Worm (Caenorhabditis elegans): ENCODE data around the gene fbxb-6.
"Not testable (repeated sequence)": the region's sequence is repeated elsewhere in the genome, so short reads cannot be mapped to it uniquely, and the experiment has no call there.

Gene fbxb-6

DNA sequence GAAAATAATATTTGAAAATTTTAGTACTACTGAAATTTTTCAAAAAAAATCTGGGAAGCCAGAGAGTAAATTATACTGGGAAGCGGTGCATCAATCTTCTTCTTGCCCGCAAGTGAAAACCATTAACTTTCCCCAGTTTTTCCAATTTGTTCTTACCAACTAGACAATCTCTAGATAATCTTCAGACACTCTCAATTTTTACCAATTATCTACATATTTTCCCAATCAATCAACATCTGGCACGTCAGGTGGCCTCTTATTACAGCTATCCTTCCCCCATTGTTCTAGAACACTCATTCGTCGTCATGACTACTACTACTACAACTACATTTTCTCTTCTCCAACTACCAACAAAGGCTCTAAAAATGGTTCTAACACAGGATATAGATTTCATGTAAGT lies at the start of gene fbxb-6:
Gene fbxb-6 (plus strand): TSS at position 301 of the 400 bp plus-strand sequence.
- TF ChIP-seq nhr-77 (tag; optimal IDR thresholded peaks at IDR 0.05) (no peak), elt-3 (tag; optimal IDR thresholded peaks at IDR 0.05) (no peak), nhr-237 (tag; optimal IDR thresholded peaks at IDR 0.05) (no peak), nhr-67 (tag; optimal IDR thresholded peaks at IDR 0.05) (no peak), elt-1 (tag; optimal IDR thresholded peaks at IDR 0.05) (no peak), snpc-4 (tag; optimal IDR thresholded peaks at IDR 0.05) (no peak), ceh-28 (tag; optimal IDR thresholded peaks at IDR 0.05) (no peak), lin-39 (tag; optimal IDR thresholded peaks at IDR 0.05) (no peak), ztf-4 (tag; optimal IDR thresholded peaks at IDR 0.05) (no peak), jun-1 (tag; optimal IDR thresholded peaks at IDR 0.05) (no peak), elt-2 (tag; optimal IDR thresholded peaks at IDR 0.05) (no peak), fos-1 (tag; optimal IDR thresholded peaks at IDR 0.05) (no peak), nhr-12 (tag; optimal IDR thresholded peaks at IDR 0.05) (no peak), ceh-9 (tag; optimal IDR thresholded peaks at IDR 0.05) (no peak), egl-27 (tag; optimal IDR thresholded peaks at IDR 0.05) (no peak), zag-1 (tag; optimal IDR thresholded peaks at IDR 0.05) (no peak), pha-4 (tag; optimal IDR thresholded peaks at IDR 0.05) (no peak)

DNA sequence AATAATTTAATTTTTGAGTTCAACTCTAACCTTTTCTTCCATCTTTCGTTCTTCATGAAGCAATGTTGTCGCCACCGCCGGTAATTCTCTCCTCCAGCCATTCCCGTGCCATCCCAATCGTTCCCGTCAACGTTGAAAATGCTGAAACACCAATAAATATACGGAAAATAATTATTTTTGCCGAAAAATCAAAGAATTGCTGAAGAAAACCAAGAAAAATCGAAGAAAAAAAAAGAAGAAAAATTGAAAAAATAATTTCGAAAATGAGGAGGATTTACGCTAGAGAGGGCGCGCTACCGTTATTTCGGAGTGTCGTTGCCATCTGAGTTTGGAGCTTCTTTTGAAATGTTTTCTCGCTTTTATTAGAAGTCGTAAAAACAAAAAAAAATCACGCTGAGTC lies 41.1 kb upstream of the fbxb-6 start, which contains the start of gene cya-2:
Gene cya-2 (minus strand): TSS at position 101 of the 400 bp plus-strand sequence.
- not testable (repeated sequence) for TF ChIP-seq nhr-237 (tag; optimal IDR thresholded peaks at IDR 0.05); nhr-28 (tag; optimal IDR thresholded peaks at IDR 0.05); unc-62 (GFP tag; optimal IDR thresholded peaks at IDR 0.05)

DNA sequence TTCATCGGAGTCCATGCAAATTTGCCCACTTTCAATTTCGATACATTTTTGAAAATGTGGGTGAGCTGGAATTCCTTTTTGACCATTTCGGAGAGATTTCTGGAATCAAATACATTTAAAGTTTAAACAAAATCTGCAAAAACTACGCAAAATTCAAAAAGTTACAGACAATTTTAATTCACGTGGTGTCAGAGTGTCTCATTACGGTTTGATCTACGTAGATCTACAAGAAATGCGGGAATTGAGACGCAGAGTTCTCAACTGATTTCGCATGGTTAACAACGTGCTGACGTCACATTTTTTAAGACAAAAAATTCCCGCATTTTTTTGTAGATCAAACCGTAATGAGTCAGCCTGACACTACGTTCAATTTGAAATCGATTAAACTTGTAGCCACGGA lies 38.1 kb upstream of the fbxb-6 start, which contains the start of gene bath-21:
Gene bath-21 (minus strand): TSS at position 101 of the 400 bp plus-strand sequence.
- TF ChIP-seq lin-15B (tag; optimal IDR thresholded peaks at IDR 0.05): no peak
- TF ChIP-seq jun-1 (tag; optimal IDR thresholded peaks at IDR 0.05): no peak
- TF ChIP-seq elt-2 (tag; optimal IDR thresholded peaks at IDR 0.05): no peak
- no peak for TF ChIP-seq R02D3.7 (tag; optimal IDR thresholded peaks at IDR 0.05)
- TF ChIP-seq nhr-77 (tag; optimal IDR thresholded peaks at IDR 0.05): no peak
- no peak for TF ChIP-seq nhr-11 (tag; optimal IDR thresholded peaks at IDR 0.05)
- no peak for TF ChIP-seq aly-2 (tag; optimal IDR thresholded peaks at IDR 0.05)
- no peak for TF ChIP-seq ceh-9 (tag; optimal IDR thresholded peaks at IDR 0.05)
- no peak for TF ChIP-seq nhr-67 (tag; optimal IDR thresholded peaks at IDR 0.05)

DNA sequence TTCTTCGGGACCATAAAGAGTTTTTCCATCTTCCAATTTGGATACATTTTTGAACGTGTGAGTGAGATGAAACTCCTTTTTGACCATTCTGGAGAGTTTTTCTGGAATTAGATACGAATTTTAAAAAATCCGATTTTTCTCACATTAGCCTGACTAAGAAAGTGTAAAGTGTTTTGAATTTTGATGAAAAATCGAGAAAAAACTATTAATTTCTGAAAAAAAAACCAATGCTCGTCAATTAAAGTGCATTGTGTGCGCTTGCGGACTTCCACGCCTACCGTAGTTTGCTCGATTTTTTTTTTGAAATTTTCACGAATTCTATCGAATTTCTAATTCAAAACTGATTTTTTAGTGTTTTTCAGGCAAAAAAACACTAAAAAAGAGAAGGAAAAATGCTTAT lies 35.9 kb upstream of the fbxb-6 start, which contains the start of gene bath-1:
Gene bath-1 (minus strand): TSS at position 101 of the 400 bp plus-strand sequence.
- TF ChIP-seq nhr-77 (tag; optimal IDR thresholded peaks at IDR 0.05) (no peak), unc-39 (tag; optimal IDR thresholded peaks at IDR 0.05) (no peak), elt-2 (tag; optimal IDR thresholded peaks at IDR 0.05) (no peak), nhr-28 (tag; optimal IDR thresholded peaks at IDR 0.05) (no peak), ceh-9 (tag; optimal IDR thresholded peaks at IDR 0.05) (no peak), fos-1 (tag; optimal IDR thresholded peaks at IDR 0.05) (no peak), nhr-76 (tag; optimal IDR thresholded peaks at IDR 0.05) (no peak), elt-3 (tag; optimal IDR thresholded peaks at IDR 0.05) (no peak), tbx-2 (tag; optimal IDR thresholded peaks at IDR 0.05) (no peak), unc-62 (GFP tag; optimal IDR thresholded peaks at IDR 0.05) (no peak), ceh-16 (tag; optimal IDR thresholded peaks at IDR 0.05) (no peak), lsy-12 (tag; optimal IDR thresholded peaks at IDR 0.05) (no peak), ceh-28 (tag; optimal IDR thresholded peaks at IDR 0.05) (no peak), sea-2 (GFP tag; optimal IDR thresholded peaks at IDR 0.05) (no peak), fkh-2 (tag; optimal IDR thresholded peaks at IDR 0.05) (no peak), ztf-11 (tag; optimal IDR thresholded peaks at IDR 0.05) (no peak), ceh-82 (tag; optimal IDR thresholded peaks at IDR 0.05) (no peak), R02D3.7 (tag; optimal IDR thresholded peaks at IDR 0.05) (no peak), lin-39 (tag; optimal IDR thresholded peaks at IDR 0.05) (no peak)

DNA sequence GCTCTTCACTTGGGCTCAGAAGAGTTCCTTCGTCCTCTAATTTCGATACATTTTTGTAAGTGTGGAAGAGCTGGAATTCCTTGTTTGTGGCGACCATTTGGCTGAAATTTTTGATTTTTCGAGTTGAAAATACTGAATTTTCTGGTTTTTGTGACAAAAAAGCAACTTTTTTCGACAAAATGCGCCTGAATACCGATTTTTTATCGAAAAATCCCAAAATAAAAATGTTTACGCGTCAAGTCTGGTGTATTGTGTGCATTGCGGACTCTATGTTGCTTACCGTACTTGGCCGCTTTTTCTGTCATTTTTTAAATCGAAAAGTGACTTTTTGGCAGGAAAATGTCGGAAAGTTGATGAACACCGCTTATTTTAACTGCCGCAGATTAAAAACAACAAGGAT lies 34.2 kb upstream of the fbxb-6 start, which contains the start of gene bath-3:
Gene bath-3 (minus strand): TSS at position 101 of the 400 bp plus-strand sequence.
- TF ChIP-seq ZK546.5 (tag; optimal IDR thresholded peaks at IDR 0.05): no peak
- TF ChIP-seq ceh-28 (tag; optimal IDR thresholded peaks at IDR 0.05): no peak
- no peak for TF ChIP-seq tbx-2 (tag; optimal IDR thresholded peaks at IDR 0.05)
- TF ChIP-seq daf-12 (tag; optimal IDR thresholded peaks at IDR 0.05): no peak
- TF ChIP-seq nhr-43 (tag; optimal IDR thresholded peaks at IDR 0.05; ENCODE audit: poor library complexity, severe bottlenecking): no peak
- TF ChIP-seq nhr-77 (tag; optimal IDR thresholded peaks at IDR 0.05): no peak
- no peak for TF ChIP-seq nfya-1 (tag; optimal IDR thresholded peaks at IDR 0.05; ENCODE audit: insufficient read depth)
- no peak for TF ChIP-seq R02D3.7 (tag; optimal IDR thresholded peaks at IDR 0.05)
- no peak for TF ChIP-seq mml-1 (tag; optimal IDR thresholded peaks at IDR 0.05)
- no peak for TF ChIP-seq skn-1 (tag; optimal IDR thresholded peaks at IDR 0.05)
- no peak for TF ChIP-seq aly-2 (tag; optimal IDR thresholded peaks at IDR 0.05)
- TF ChIP-seq lsy-12 (tag; optimal IDR thresholded peaks at IDR 0.05): no peak
- no peak for TF ChIP-seq unc-62 (GFP tag; optimal IDR thresholded peaks at IDR 0.05)
- TF ChIP-seq nhr-237 (tag; optimal IDR thresholded peaks at IDR 0.05): no peak
- no peak for TF ChIP-seq hmg-11 (tag; optimal IDR thresholded peaks at IDR 0.05)
- TF ChIP-seq ztf-4 (tag; optimal IDR thresholded peaks at IDR 0.05): no peak
- no peak for TF ChIP-seq mdl-1 (tag; optimal IDR thresholded peaks at IDR 0.05)
- no peak for TF ChIP-seq ama-1 (optimal IDR thresholded peaks at IDR 0.05)
